Fruit fly (Drosophila melanogaster) whole organism, wandering third instar larva: ENCODE measurements around the gene CG6000.
A peak's percentile ranks its signal among the peaks of the same experiment; 100 is the strongest.

Experiments used
- Abd-B ChIP-seq: fragments of >200 bp; optimal IDR thresholded peaks from 2 replicates; lab custom pipeline; 2017; ENCODE audit warnings: missing biosample characterization, missing genetic modification characterization
- CG32264 ChIP-seq: fragments of 200-800 bp; sonication (Bioruptor generic); optimal IDR thresholded peaks from 2 replicates; lab custom pipeline; 2016; ENCODE audit warnings: missing biosample characterization, missing genetic modification characterization
- CG9705 ChIP-seq: fragments of 200-800 bp; sonication (Bioruptor generic); optimal IDR thresholded peaks from 2 replicates; lab custom pipeline; 2018; ENCODE audit warnings: missing biosample characterization, mild to moderate bottlenecking, missing genetic modification characterization
- CrebA ChIP-seq: fragments of 200-800 bp; sonication (Bioruptor generic); optimal IDR thresholded peaks from 2 replicates; lab custom pipeline; 2016; ENCODE audit warnings: missing biosample characterization, mild to moderate bottlenecking, missing genetic modification characterization, borderline replicate concordance
- Dfd ChIP-seq: fragments of >200 bp; optimal IDR thresholded peaks from 2 replicates; lab custom pipeline; 2017; ENCODE audit warnings: missing biosample characterization, missing genetic modification characterization
- Dif ChIP-seq: fragments of 200-275, 200-300 bp; sonication (Bioruptor generic); optimal IDR thresholded peaks from 2 replicates; lab custom pipeline; 2018; ENCODE audit warnings: missing biosample characterization, missing genetic modification characterization; ENCODE audit not compliant: partially characterized antibody
- GATAd ChIP-seq: sonication (Bioruptor generic); optimal IDR thresholded peaks from 2 replicates; lab custom pipeline; 2016; ENCODE audit warnings: missing biosample characterization, missing genetic modification characterization
- HLH106 ChIP-seq: fragments of 200-800 bp; optimal IDR thresholded peaks from 3 replicates; lab custom pipeline; 2019; ENCODE audit warnings: missing biosample characterization, mild to moderate bottlenecking, missing genetic modification characterization, moderate library complexity
- Hnf4 ChIP-seq: fragments of 200-800 bp; sonication (Bioruptor generic); optimal IDR thresholded peaks from 2 replicates; lab custom pipeline; 2016; ENCODE audit warnings: missing biosample characterization, mild to moderate bottlenecking, missing genetic modification characterization
- Hr78 ChIP-seq: fragments of >200 bp; optimal IDR thresholded peaks from 2 replicates; lab custom pipeline; 2017; ENCODE audit warnings: missing biosample characterization, missing genetic modification characterization
- Hr83 ChIP-seq: fragments of 200-300 bp; sonication (Bioruptor generic); optimal IDR thresholded peaks from 2 replicates; lab custom pipeline; 2016; ENCODE audit warnings: missing biosample characterization, mild to moderate bottlenecking, missing genetic modification characterization, moderate library complexity; ENCODE audit not compliant: poor library complexity, severe bottlenecking
- Jra ChIP-seq: sonication (Bioruptor generic); optimal IDR thresholded peaks from 2 replicates; lab custom pipeline; 2016; ENCODE audit warnings: missing biosample characterization, missing genetic modification characterization
- Mio ChIP-seq: sonication (Bioruptor generic); optimal IDR thresholded peaks from 2 replicates; lab custom pipeline; 2016; ENCODE audit warnings: missing biosample characterization, missing genetic modification characterization
- Myc ChIP-seq: fragments of >200 bp; optimal IDR thresholded peaks from 2 replicates; lab custom pipeline; 2017
- N ChIP-seq: fragments of >200 bp; optimal IDR thresholded peaks from 2 replicates; lab custom pipeline; 2018; ENCODE audit warnings: missing biosample characterization, missing external identifiers, missing genetic modification characterization
- OdsH ChIP-seq: fragments of 200-800 bp; sonication (Bioruptor generic); optimal IDR thresholded peaks from 2 replicates; lab custom pipeline; 2016; ENCODE audit warnings: missing biosample characterization, mild to moderate bottlenecking, missing genetic modification characterization
- Rel ChIP-seq, 2 experiments: fragments of 200-800 bp; sonication (Bioruptor generic) in 1 of 2; optimal IDR thresholded peaks; 2 replicates in 1 of 2; 3 replicates in 1 of 2; lab custom pipeline; 2016 to 2019; ENCODE audit warnings: mild to moderate bottlenecking in 2 of 2, missing biosample characterization in 2 of 2, missing genetic modification characterization in 2 of 2, moderate library complexity in 1 of 2
- Sp1 ChIP-seq: fragments of 200-800 bp; sonication (Bioruptor generic); optimal IDR thresholded peaks from 3 replicates; lab custom pipeline; 2019; ENCODE audit warnings: missing biosample characterization, mild to moderate bottlenecking, missing genetic modification characterization, moderate library complexity
- Vsx2 ChIP-seq: fragments of 200-300, 225-300 bp; sonication (Bioruptor generic); optimal IDR thresholded peaks from 2 replicates; lab custom pipeline; 2018; ENCODE audit warnings: missing biosample characterization, missing genetic modification characterization; ENCODE audit not compliant: partially characterized antibody
- br ChIP-seq: fragments of 200-800 bp; sonication (Bioruptor generic); optimal IDR thresholded peaks from 2 replicates; lab custom pipeline; 2016; ENCODE audit warnings: missing biosample characterization, missing genetic modification characterization
- brk ChIP-seq: fragments of 200-800 bp; sonication (Bioruptor generic); optimal IDR thresholded peaks from 2 replicates; lab custom pipeline; 2016; ENCODE audit warnings: missing biosample characterization, mild to moderate bottlenecking, missing genetic modification characterization
- dl ChIP-seq, 2 experiments: fragments of 175-275, 200-275 bp in 1 of 2; fragments of 200-275 bp in 1 of 2; sonication (Bioruptor generic); optimal IDR thresholded peaks; lab custom pipeline; 2018; ENCODE audit warnings: mild to moderate bottlenecking in 2 of 2, missing biosample characterization in 2 of 2, missing genetic modification characterization in 2 of 2, moderate library complexity in 2 of 2; ENCODE audit not compliant: partially characterized antibody in 2 of 2, insufficient read depth in 1 of 2
- dmrt93B ChIP-seq: fragments of 200-800 bp; sonication (Bioruptor generic); optimal IDR thresholded peaks from 2 replicates; lab custom pipeline; 2018; ENCODE audit warnings: missing biosample characterization, mild to moderate bottlenecking, missing genetic modification characterization
- dsf ChIP-seq: sonication (Bioruptor generic); optimal IDR thresholded peaks from 2 replicates; lab custom pipeline; 2016; ENCODE audit warnings: missing biosample characterization, missing genetic modification characterization, borderline replicate concordance
- ey ChIP-seq: fragments of 200-800 bp; sonication (Bioruptor generic); optimal IDR thresholded peaks from 2 replicates; lab custom pipeline; 2016; ENCODE audit warnings: missing biosample characterization, missing genetic modification characterization
- foxo ChIP-seq, 2 experiments: fragments of 200-800 bp; sonication (Bioruptor generic); optimal IDR thresholded peaks; 2 replicates in 1 of 2; 3 replicates in 1 of 2; lab custom pipeline; 2016 to 2017; ENCODE audit warnings: missing biosample characterization in 2 of 2, missing genetic modification characterization in 2 of 2
- fru ChIP-seq: fragments of 200-800 bp; sonication (Bioruptor generic); optimal IDR thresholded peaks from 3 replicates; lab custom pipeline; 2016; ENCODE audit warnings: missing biosample characterization, mild to moderate bottlenecking, missing genetic modification characterization
- h ChIP-seq: fragments of 200-800 bp; sonication (Bioruptor generic); optimal IDR thresholded peaks from 3 replicates; lab custom pipeline; 2016; ENCODE audit warnings: missing biosample characterization, mild to moderate bottlenecking, missing genetic modification characterization
- jim ChIP-seq: fragments of 175-275, 200-325 bp; sonication (Bioruptor generic); optimal IDR thresholded peaks from 2 replicates; lab custom pipeline; 2016; ENCODE audit warnings: missing biosample characterization, mild to moderate bottlenecking, missing genetic modification characterization
- lola ChIP-seq: fragments of >200 bp; optimal IDR thresholded peaks from 2 replicates; lab custom pipeline; 2017; ENCODE audit warnings: missing biosample characterization, missing genetic modification characterization
- pan ChIP-seq: fragments of >200 bp; optimal IDR thresholded peaks from 2 replicates; lab custom pipeline; 2017
- psq ChIP-seq: fragments of 200-800 bp; sonication (Bioruptor generic); optimal IDR thresholded peaks from 3 replicates; lab custom pipeline; 2017; ENCODE audit warnings: missing biosample characterization, mild to moderate bottlenecking, missing genetic modification characterization, moderate library complexity
- rgr ChIP-seq: fragments of 200-800 bp; sonication (Bioruptor generic); optimal IDR thresholded peaks from 3 replicates; lab custom pipeline; 2016; ENCODE audit warnings: missing biosample characterization, mild to moderate bottlenecking, missing genetic modification characterization
- sage ChIP-seq: fragments of 200-800 bp; sonication (Bioruptor generic); optimal IDR thresholded peaks from 2 replicates; lab custom pipeline; 2016; ENCODE audit warnings: missing biosample characterization, mild to moderate bottlenecking, missing genetic modification characterization
- sv ChIP-seq: fragments of 200-800 bp; sonication (Bioruptor generic); optimal IDR thresholded peaks from 3 replicates; lab custom pipeline; 2016; ENCODE audit warnings: missing biosample characterization, missing genetic modification characterization
- tai ChIP-seq: sonication (Bioruptor generic); optimal IDR thresholded peaks from 2 replicates; lab custom pipeline; 2016; ENCODE audit warnings: missing biosample characterization, missing genetic modification characterization
- usp ChIP-seq: fragments of >200 bp; optimal IDR thresholded peaks from 2 replicates; lab custom pipeline; 2017; ENCODE audit warnings: missing biosample characterization, missing genetic modification characterization
- woc ChIP-seq: sonication (Bioruptor generic); optimal IDR thresholded peaks from 2 replicates; lab custom pipeline; 2016; ENCODE audit warnings: missing biosample characterization, mild to moderate bottlenecking, missing genetic modification characterization

Gene CG6000

DNA sequence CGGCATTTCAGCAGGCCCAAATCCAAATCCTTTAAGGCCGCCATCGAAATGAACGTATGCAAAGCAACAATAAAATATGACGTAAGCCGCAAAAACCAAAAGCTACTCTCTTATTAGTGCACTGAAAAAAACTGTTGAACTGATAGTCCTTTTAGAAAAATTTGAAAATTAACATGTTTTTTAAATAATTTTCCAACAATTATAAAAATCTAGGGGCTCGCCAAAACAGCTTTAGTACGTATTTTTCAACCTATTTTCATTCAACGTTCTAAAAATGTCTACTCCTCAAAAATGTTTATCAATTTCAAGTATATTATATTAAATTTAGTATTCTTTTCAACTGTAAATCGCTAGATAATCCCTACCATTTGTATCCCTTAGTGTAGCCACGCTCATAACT lies 39.2 kb downstream of the CG6000 start:
- TF ChIP-seq psq (GFP tag; lab: Kevin White, UChicago) (no peak), Abd-B (GFP tag; lab: Kevin White, UChicago) (no peak), OdsH (GFP tag; lab: Kevin White, UChicago) (no peak), h (GFP tag; lab: Kevin White, UChicago) (no peak), GATAd (GFP tag; lab: Kevin White, UChicago) (no peak), Hr78 (GFP tag; lab: Kevin White, UChicago) (no peak), woc (GFP tag; lab: Kevin White, UChicago) (no peak), foxo (GFP tag; optimal IDR thresholded peaks at IDR 0.05; lab: Kevin White, UChicago) (no peak), sage (no peak), HLH106 (no peak), Hnf4 (no peak), usp (GFP tag; lab: Kevin White, UChicago) (no peak), CrebA (no peak), dl (GFP tag; optimal IDR thresholded peaks at IDR 0.05; lab: Kevin White, UChicago; ENCODE audit: insufficient read depth in 1 of 2, partially characterized antibody in 2 of 2) (no peak), Mio (GFP tag; lab: Kevin White, UChicago) (no peak), Myc (lab: Kevin White, UChicago) (no peak)

- TF ChIP-seq OdsH (GFP tag; lab: Kevin White, UChicago) (peak; percentile 75), Hr78 (GFP tag; lab: Kevin White, UChicago) (no peak), usp (GFP tag; lab: Kevin White, UChicago) (no peak), tai (GFP tag; lab: Kevin White, UChicago) (peak; percentile 26), GATAd (GFP tag; lab: Kevin White, UChicago) (no peak), Myc (lab: Kevin White, UChicago) (no peak), Dfd (GFP tag; lab: Kevin White, UChicago) (no peak), Dif (no peak), lola (no peak), rgr (peak; percentile 81), dmrt93B (GFP tag; lab: Kevin White, UChicago) (peak; percentile 43), fru (GFP tag; lab: Kevin White, UChicago) (peak; percentile 70), dsf (GFP tag; lab: Kevin White, UChicago) (no peak), psq (GFP tag; lab: Kevin White, UChicago) (peak; percentile 62), Vsx2 (GFP tag; lab: Kevin White, UChicago) (no peak), CrebA (no peak), woc (GFP tag; lab: Kevin White, UChicago) (peak; percentile 60), HLH106 (peak; percentile 55), Abd-B (GFP tag; lab: Kevin White, UChicago) (no peak), Rel (GFP tag; optimal IDR thresholded peaks at IDR 0.05; lab: Kevin White, UChicago) (no peak), Rel (tag; optimal IDR thresholded peaks at IDR 0.05; lab: Kevin White, UChicago) (no peak), sv (GFP tag; lab: Kevin White, UChicago) (peak; percentile 83), foxo (GFP tag; optimal IDR thresholded peaks at IDR 0.05; lab: Kevin White, UChicago) (peak; percentile 5 to 76), N (GFP tag; lab: Kevin White, UChicago) (no peak), Sp1 (peak; percentile 49), Jra (GFP tag; lab: Kevin White, UChicago) (no peak), ey (GFP tag; lab: Kevin White, UChicago) (peak; percentile 80), Hr83 (GFP tag; lab: Kevin White, UChicago) (no peak), Mio (GFP tag; lab: Kevin White, UChicago) (no peak), pan (lab: Kevin White, UChicago) (peak; percentile 31), h (GFP tag; lab: Kevin White, UChicago) (peak; percentile 81), sage (no peak), Hnf4 (peak; percentile 5), br (GFP tag; lab: Kevin White, UChicago) (peak; percentile 73), CG9705 (no peak), dl (GFP tag; optimal IDR thresholded peaks at IDR 0.05; lab: Kevin White, UChicago; ENCODE audit: insufficient read depth in 1 of 2, partially characterized antibody in 2 of 2) (no peak), CG32264 (GFP tag; lab: Kevin White, UChicago) (peak; percentile 39), jim (GFP tag; lab: Kevin White, UChicago) (no peak), brk (no peak)
- TF ChIP-seq, all 38 proteins: peak for 17
Observed at dm6 chr3R:24099039-24100026, 45.1 kb downstream of the CG6000 start.
